Worm (Caenorhabditis elegans) whole organism, late embryonic: ENCODE measurements around the gene dop-4.

Experiments used
- C08G9.2 ChIP-seq: sonication (generic microtip); optimal IDR thresholded peaks from 2 replicates; lab custom pipeline; 2016; ENCODE audit warnings: mild to moderate bottlenecking, missing genetic modification characterization, moderate library complexity, missing compliant biosample characterization
- C38D4.7 ChIP-seq: fragments of 200-800 bp; sonication (Bioruptor generic); optimal IDR thresholded peaks from 2 replicates; lab custom pipeline; 2018; ENCODE audit warnings: mild to moderate bottlenecking, missing genetic modification characterization, moderate library complexity, missing compliant biosample characterization
- K02D7.2 ChIP-seq: sonication (generic microtip); optimal IDR thresholded peaks from 2 replicates; lab custom pipeline; 2017; ENCODE audit warnings: mild to moderate bottlenecking, missing genetic modification characterization, missing compliant biosample characterization
- K09A11.1 ChIP-seq: sonication (generic microtip); optimal IDR thresholded peaks from 2 replicates; lab custom pipeline; 2017; ENCODE audit warnings: antibody characterized with exemption, mild to moderate bottlenecking, missing genetic modification characterization, missing compliant biosample characterization; ENCODE audit not compliant: insufficient read depth
- T23F11.4 ChIP-seq: fragments of 200-800 bp; sonication (Bioruptor generic); optimal IDR thresholded peaks from 2 replicates; lab custom pipeline; 2018; ENCODE audit warnings: mild to moderate bottlenecking, missing genetic modification characterization, missing compliant biosample characterization
- Y22D7AL.16 ChIP-seq: sonication (generic microtip); optimal IDR thresholded peaks from 2 replicates; lab custom pipeline; 2016; ENCODE audit warnings: missing genetic modification characterization, missing compliant biosample characterization
- ahr-1 ChIP-seq: sonication (generic microtip); optimal IDR thresholded peaks from 2 replicates; lab custom pipeline; 2016; ENCODE audit warnings: missing genetic modification characterization, missing compliant biosample characterization
- ceh-18 ChIP-seq: sonication (generic microtip); optimal IDR thresholded peaks from 2 replicates; lab custom pipeline; 2016; ENCODE audit warnings: missing genetic modification characterization, missing compliant biosample characterization
- ceh-19 ChIP-seq: fragments of 200-800 bp; sonication (Bioruptor generic); optimal IDR thresholded peaks from 2 replicates; lab custom pipeline; 2018; ENCODE audit warnings: mild to moderate bottlenecking, missing genetic modification characterization, missing compliant biosample characterization
- ceh-2 ChIP-seq: sonication (generic microtip); optimal IDR thresholded peaks from 2 replicates; lab custom pipeline; 2016; ENCODE audit warnings: missing genotype, missing genetic modification characterization, missing compliant biosample characterization
- ceh-22 ChIP-seq: sonication (generic microtip); optimal IDR thresholded peaks from 2 replicates; lab custom pipeline; 2017; ENCODE audit warnings: missing biosample characterization, missing genetic modification characterization
- ceh-31 ChIP-seq: sonication (generic microtip); optimal IDR thresholded peaks from 2 replicates; lab custom pipeline; 2016; ENCODE audit warnings: missing genetic modification characterization, missing compliant biosample characterization
- ceh-45 ChIP-seq: fragments of 200-800 bp; sonication (Bioruptor generic); IDR thresholded peaks from 2 replicates; pipeline ENCODE4 v1.3.6; 2022; ENCODE audit warnings: missing genetic modification reagents, missing genetic modification characterization, missing compliant biosample characterization
- ceh-48 ChIP-seq: sonication (generic microtip); optimal IDR thresholded peaks from 2 replicates; lab custom pipeline; 2016; ENCODE audit warnings: missing genetic modification characterization, inconsistent platforms, missing compliant biosample characterization
- ceh-6 ChIP-seq: fragments of 200-800 bp; sonication (Bioruptor generic); optimal IDR thresholded peaks from 2 replicates; lab custom pipeline; 2018; ENCODE audit warnings: mild to moderate bottlenecking, missing genetic modification characterization, missing compliant biosample characterization
- ceh-9 ChIP-seq: sonication (generic microtip); optimal IDR thresholded peaks from 2 replicates; lab custom pipeline; 2016; ENCODE audit warnings: mild to moderate bottlenecking, missing genetic modification characterization, inconsistent platforms, missing compliant biosample characterization
- che-1 ChIP-seq: sonication (generic microtip); optimal IDR thresholded peaks from 2 replicates; lab custom pipeline; 2016; ENCODE audit warnings: mild to moderate bottlenecking, missing genetic modification characterization, missing compliant biosample characterization
- dmd-4 ChIP-seq: sonication (generic microtip); optimal IDR thresholded peaks from 2 replicates; lab custom pipeline; 2016; ENCODE audit warnings: borderline replicate concordance, missing genetic modification characterization, missing compliant biosample characterization
- elt-2 ChIP-seq: sonication (generic microtip); optimal IDR thresholded peaks from 2 replicates; lab custom pipeline; 2016; ENCODE audit warnings: missing genetic modification reagents, missing genetic modification characterization, missing compliant biosample characterization
- eyg-1 ChIP-seq: sonication (generic microtip); optimal IDR thresholded peaks from 2 replicates; lab custom pipeline; 2016; ENCODE audit warnings: missing genotype, missing genetic modification characterization, missing compliant biosample characterization
- fax-1 ChIP-seq: sonication (generic microtip); optimal IDR thresholded peaks from 2 replicates; lab custom pipeline; 2016; ENCODE audit warnings: missing genotype, missing genetic modification characterization, missing compliant biosample characterization
- fkh-10 ChIP-seq: fragments of 150-350 bp; optimal IDR thresholded peaks from 2 replicates; lab custom pipeline; 2014; ENCODE audit warnings: missing biosample characterization, missing genetic modification reagents, missing genetic modification characterization
- fkh-6 ChIP-seq: sonication (generic microtip); optimal IDR thresholded peaks from 2 replicates; lab custom pipeline; 2016; ENCODE audit warnings: missing genetic modification characterization, missing compliant biosample characterization
- hlh-13 ChIP-seq: fragments of 200-800 bp; sonication (Bioruptor generic); optimal IDR thresholded peaks from 2 replicates; lab custom pipeline; 2018; ENCODE audit warnings: mild to moderate bottlenecking, missing genetic modification characterization, missing compliant biosample characterization
- hlh-30 ChIP-seq: sonication (generic microtip); optimal IDR thresholded peaks from 2 replicates; lab custom pipeline; 2017; ENCODE audit warnings: antibody characterized with exemption, missing genetic modification characterization, missing compliant biosample characterization; ENCODE audit not compliant: insufficient read depth
- hlh-6 ChIP-seq: sonication (generic microtip); optimal IDR thresholded peaks from 2 replicates; lab custom pipeline; 2016; ENCODE audit warnings: missing genotype, missing genetic modification characterization, missing compliant biosample characterization
- hlh-8 ChIP-seq: sonication (generic microtip); optimal IDR thresholded peaks from 2 replicates; lab custom pipeline; 2016; ENCODE audit warnings: missing genotype, missing genetic modification characterization, missing compliant biosample characterization
- lim-6 ChIP-seq: sonication (generic microtip); optimal IDR thresholded peaks from 2 replicates; lab custom pipeline; 2016; ENCODE audit warnings: missing genetic modification characterization, missing compliant biosample characterization
- lin-11 ChIP-seq: fragments of 200-800 bp; sonication (Bioruptor generic); optimal IDR thresholded peaks from 2 replicates; lab custom pipeline; 2018; ENCODE audit warnings: mild to moderate bottlenecking, missing genetic modification characterization, missing compliant biosample characterization
- nhr-11 ChIP-seq: fragments of 150-350 bp; optimal IDR thresholded peaks from 2 replicates; lab custom pipeline; 2014; ENCODE audit warnings: missing biosample characterization, missing genetic modification characterization
- npax-4 ChIP-seq: sonication (generic microtip); optimal IDR thresholded peaks from 2 replicates; lab custom pipeline; 2016; ENCODE audit warnings: missing genetic modification characterization, missing compliant biosample characterization
- odd-2 ChIP-seq: sonication (generic microtip); optimal IDR thresholded peaks from 2 replicates; lab custom pipeline; 2017; ENCODE audit warnings: antibody characterized with exemption, mild to moderate bottlenecking, missing genetic modification characterization, missing compliant biosample characterization
- pag-3 ChIP-seq: sonication (generic microtip); optimal IDR thresholded peaks from 2 replicates; lab custom pipeline; 2016; ENCODE audit warnings: missing compliant biosample characterization, missing genetic modification characterization, borderline replicate concordance
- pha-2 ChIP-seq: sonication (generic microtip); optimal IDR thresholded peaks from 2 replicates; lab custom pipeline; 2017; ENCODE audit warnings: mild to moderate bottlenecking, missing genetic modification characterization, missing compliant biosample characterization
- pha-4 ChIP-seq: fragments of 150-350 bp; optimal IDR thresholded peaks from 2 replicates; lab custom pipeline; 2018; ENCODE audit warnings: missing biosample characterization, missing genetic modification reagents, missing genetic modification characterization
- pros-1 ChIP-seq: fragments of 150-350 bp; optimal IDR thresholded peaks from 2 replicates; lab custom pipeline; 2014; ENCODE audit warnings: missing biosample characterization, missing genetic modification reagents, missing genetic modification characterization
- ref-2 ChIP-seq: sonication (generic microtip); optimal IDR thresholded peaks from 2 replicates; lab custom pipeline; 2016; ENCODE audit warnings: missing genetic modification characterization, missing compliant biosample characterization
- rnt-1 ChIP-seq: sonication (generic microtip); optimal IDR thresholded peaks from 2 replicates; lab custom pipeline; 2016; ENCODE audit warnings: missing genetic modification characterization, missing compliant biosample characterization
- sdc-2 ChIP-seq: sonication (generic microtip); optimal IDR thresholded peaks from 2 replicates; lab custom pipeline; 2016; ENCODE audit warnings: missing genotype, missing genetic modification characterization, missing compliant biosample characterization
- sox-2 ChIP-seq: fragments of 200-800 bp; sonication (Bioruptor generic); IDR thresholded peaks from 2 replicates; pipeline ENCODE4 v1.3.6; 2022; ENCODE audit warnings: missing genetic modification reagents, missing genetic modification characterization, missing compliant biosample characterization
- sox-4 ChIP-seq: sonication (generic microtip); optimal IDR thresholded peaks from 2 replicates; lab custom pipeline; 2017; ENCODE audit warnings: mild to moderate bottlenecking, missing genetic modification characterization, inconsistent platforms, missing compliant biosample characterization
- tbx-2 ChIP-seq: sonication (generic microtip); optimal IDR thresholded peaks from 2 replicates; lab custom pipeline; 2016; ENCODE audit warnings: missing genetic modification characterization, missing compliant biosample characterization
- tbx-7 ChIP-seq: sonication (generic microtip); optimal IDR thresholded peaks from 2 replicates; lab custom pipeline; 2016; ENCODE audit warnings: missing genotype, missing genetic modification characterization, missing compliant biosample characterization
- unc-3 ChIP-seq, 2 experiments: fragments of 200-800 bp in 1 of 2; sonication (Bioruptor generic) in 1 of 2; sonication (generic microtip) in 1 of 2; conservative IDR thresholded peaks in 1 of 2; optimal IDR thresholded peaks in 1 of 2; 2 replicates each; pipeline versions ENCODE4 v1.3.6 to Lab custom; 2016 to 2022; ENCODE audit warnings: missing compliant biosample characterization in 2 of 2, missing genetic modification characterization in 2 of 2, missing genetic modification reagents in 1 of 2
- unc-42 ChIP-seq: sonication (generic microtip); optimal IDR thresholded peaks from 2 replicates; lab custom pipeline; 2016; ENCODE audit warnings: missing genotype, missing genetic modification characterization, missing compliant biosample characterization
- unc-55 ChIP-seq: sonication (generic microtip); optimal IDR thresholded peaks from 2 replicates; lab custom pipeline; 2017; ENCODE audit warnings: missing biosample characterization, missing genetic modification reagents, missing genetic modification characterization
- ztf-16 ChIP-seq: sonication (generic microtip); optimal IDR thresholded peaks from 2 replicates; lab custom pipeline; 2017; ENCODE audit warnings: missing genetic modification characterization, missing compliant biosample characterization

The dop-4 gene

DNA sequence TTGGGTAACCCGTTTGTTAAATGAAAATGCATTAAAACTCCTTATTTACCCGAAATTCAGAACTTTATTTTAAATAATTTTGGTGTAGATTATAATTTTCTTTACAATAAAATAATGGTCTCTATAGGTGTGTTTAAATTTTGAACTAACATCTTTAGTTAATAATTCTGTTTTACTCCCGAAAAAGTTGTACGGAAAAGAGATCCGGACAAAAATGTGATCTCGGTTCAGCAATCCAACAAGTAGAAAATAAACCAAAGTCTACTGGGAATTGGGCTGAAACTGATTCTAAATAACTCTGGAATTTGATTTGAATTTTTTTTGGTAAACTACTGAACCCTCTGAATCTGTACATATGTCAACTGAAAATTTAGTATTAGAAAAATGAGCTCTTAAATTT lies 660 bp downstream of the dop-4 start:
- TF ChIP-seq T23F11.4 (GFP tag; lab: Kevin White, UChicago), result no peak
- no peak for TF ChIP-seq unc-3 (GFP tag; conservative IDR thresholded peaks at IDR 0.05; lab: Robert Waterston, UW)
- no peak for TF ChIP-seq unc-3 (tag; optimal IDR thresholded peaks at IDR 0.05; lab: Kevin White, UChicago)
- no peak for TF ChIP-seq sox-2 (GFP tag; lab: Robert Waterston, UW)
- no peak for TF ChIP-seq nhr-11
- no peak for TF ChIP-seq ceh-22 (tag; lab: Kevin White, UChicago)

DNA sequence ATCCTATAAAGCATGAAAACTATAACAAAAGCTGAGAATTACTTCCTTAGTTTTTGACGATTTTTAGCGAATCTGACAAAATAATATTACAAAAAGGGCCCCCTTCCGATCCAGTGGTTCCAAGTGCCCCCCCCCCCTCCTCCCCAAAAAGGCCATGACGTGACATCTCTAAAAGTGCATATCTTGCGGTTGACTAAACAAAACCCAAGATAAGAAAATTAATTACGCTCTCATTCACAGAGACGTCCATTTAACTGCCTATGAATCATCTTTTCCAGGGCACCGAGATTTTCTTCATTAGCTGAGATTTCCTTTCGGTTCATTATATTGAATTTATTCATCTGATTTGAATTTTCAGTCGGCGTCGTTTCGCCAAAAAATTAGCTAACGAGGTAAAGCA lies 4.8 kb downstream of the dop-4 start, which contains the start of gene inso-1:
TSS of gene inso-1 (plus strand) at position 301 of the 400 bp plus-strand sequence.
- TF ChIP-seq fax-1 (tag; lab: Kevin White, UChicago) (no peak), dmd-4 (tag; lab: Kevin White, UChicago) (no peak), fkh-6 (tag; lab: Kevin White, UChicago) (no peak), pros-1 (no peak), hlh-8 (tag; lab: Kevin White, UChicago) (no peak), ref-2 (tag; lab: Kevin White, UChicago) (no peak), ceh-9 (tag; lab: Kevin White, UChicago) (no peak), ceh-2 (tag; lab: Kevin White, UChicago) (no peak)

DNA sequence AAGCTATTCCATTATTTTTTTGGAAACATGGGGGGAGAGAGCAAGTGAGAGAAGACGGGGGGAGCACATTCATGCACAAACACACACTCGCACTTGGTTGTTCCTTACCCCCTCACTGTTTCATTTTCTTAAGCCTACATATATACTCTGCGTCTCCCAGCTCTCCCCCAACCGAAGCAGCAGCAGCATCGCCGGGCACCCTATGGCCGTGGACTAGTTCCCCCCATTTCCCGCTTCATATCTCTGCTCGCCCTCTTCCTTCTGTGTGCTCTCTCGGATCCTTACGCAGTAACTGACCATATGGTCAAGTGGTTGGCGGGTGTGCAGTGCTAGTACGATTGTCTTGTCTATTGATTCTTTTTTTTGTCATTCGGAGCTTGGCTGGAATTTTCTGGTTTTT lies 7.2 kb downstream of the dop-4 start:
- TF ChIP-seq ceh-6 (no peak), ceh-31 (tag; lab: Kevin White, UChicago) (peak; percentile 96), C08G9.2 (tag; lab: Kevin White, UChicago) (peak; percentile 85), npax-4 (tag; lab: Kevin White, UChicago) (no peak), elt-2 (peak; percentile 64), Y22D7AL.16 (tag; lab: Kevin White, UChicago) (no peak), fax-1 (tag; lab: Kevin White, UChicago) (peak; percentile 54), ceh-48 (peak; percentile 47), tbx-2 (tag; lab: Kevin White, UChicago) (peak; percentile 94), hlh-13 (GFP tag; lab: Kevin White, UChicago) (no peak), odd-2 (no peak), C38D4.7 (GFP tag; lab: Kevin White, UChicago) (no peak), lin-11 (tag; lab: Kevin White, UChicago) (no peak), ztf-16 (peak; percentile 17), ahr-1 (tag; lab: Kevin White, UChicago) (no peak), ceh-45 (no peak), pha-2 (tag; lab: Kevin White, UChicago) (peak; percentile 46), sox-4 (tag; lab: Kevin White, UChicago) (no peak), che-1 (peak; percentile 30), lim-6 (peak; percentile 36), ceh-18 (peak; percentile 85), sdc-2 (tag; lab: Kevin White, UChicago) (peak; percentile 94), unc-42 (tag; lab: Kevin White, UChicago) (peak; percentile 83), hlh-6 (tag; lab: Kevin White, UChicago) (no peak), fkh-10 (GFP tag; lab: Kevin White, UChicago) (no peak), unc-3 (GFP tag; conservative IDR thresholded peaks at IDR 0.05; lab: Robert Waterston, UW) (no peak), unc-3 (tag; optimal IDR thresholded peaks at IDR 0.05; lab: Kevin White, UChicago) (peak; percentile 24), rnt-1 (tag; lab: Kevin White, UChicago) (peak; percentile 68), ceh-19 (peak; percentile 71), unc-55 (GFP tag; lab: Kevin White, UChicago) (peak; percentile 65), K02D7.2 (tag; lab: Kevin White, UChicago) (no peak), pros-1 (peak; percentile 77), nhr-11 (no peak), pha-4 (tag; lab: Kevin White, UChicago) (no peak), K09A11.1 (no peak), sox-2 (GFP tag; lab: Robert Waterston, UW) (no peak; the same call in 1 of the 2 replicates), hlh-30 (tag; lab: Kevin White, UChicago) (peak; percentile 75), pag-3 (tag; lab: Kevin White, UChicago) (peak; percentile 47), tbx-7 (tag; lab: Kevin White, UChicago) (peak; percentile 56), eyg-1 (tag; lab: Kevin White, UChicago) (peak; percentile 74), ceh-22 (tag; lab: Kevin White, UChicago) (peak; percentile 16)
